Fruit fly (Drosophila melanogaster): Measurements from ENCODE around the gene CG42504.

CG42504 gene

dm6 chr3R:12078961-12079360, 47.4 kb upstream of the CG42504 start (continued):
- TF ChIP-seq zen (tag; optimal IDR thresholded peaks at IDR 0.05) (no peak), crol (GFP tag; IDR thresholded peaks at IDR 0.05) (no peak), gt (GFP tag; IDR thresholded peaks at IDR 0.05) (peak; percentile 45; the same call in 1 of the 2 replicates), CG10959 (GFP tag; IDR thresholded peaks at IDR 0.05) (no peak), tap (tag; optimal IDR thresholded peaks at IDR 0.05) (peak; percentile 72), Atf-2 (GFP tag; optimal IDR thresholded peaks at IDR 0.05) (no peak), ssp (GFP tag; IDR thresholded peaks at IDR 0.05) (peak; percentile 64), Meics (GFP tag; optimal IDR thresholded peaks at IDR 0.05) (peak; percentile 86), nerfin-2 (GFP tag; IDR thresholded peaks at IDR 0.05; ENCODE audit: partially characterized antibody) (no peak), Jarid2 (GFP tag; optimal IDR thresholded peaks at IDR 0.05) (peak; percentile 31), trem (tag; optimal IDR thresholded peaks at IDR 0.05) (no peak), CG34224 (GFP tag; IDR thresholded peaks at IDR 0.05; ENCODE audit: partially characterized antibody) (no peak), Deaf1 (tag; optimal IDR thresholded peaks at IDR 0.05) (no peak), CG11504 (tag; optimal IDR thresholded peaks at IDR 0.05) (peak; percentile 86), jumu (GFP tag; optimal IDR thresholded peaks at IDR 0.05) (no peak), HmgZ (tag; optimal IDR thresholded peaks at IDR 0.05) (no peak), mld (GFP tag; IDR thresholded peaks at IDR 0.05; ENCODE audit: partially characterized antibody) (no peak), onecut (GFP tag; IDR thresholded peaks at IDR 0.05) (peak; percentile 52), CrebB (tag; optimal IDR thresholded peaks at IDR 0.05) (peak; percentile 65), CG10462 (GFP tag; optimal IDR thresholded peaks at IDR 0.05) (no peak), CG17802 (tag; optimal IDR thresholded peaks at IDR 0.05) (no peak), bcd (GFP tag; optimal IDR thresholded peaks at IDR 0.05) (peak; percentile 63), CG16863 (GFP tag; optimal IDR thresholded peaks at IDR 0.05) (no peak), CG9817 (tag; optimal IDR thresholded peaks at IDR 0.05) (peak; percentile 78), Aef1 (GFP tag; IDR thresholded peaks at IDR 0.05) (peak; percentile 87), Doc2 (GFP tag; IDR thresholded peaks at IDR 0.05) (no peak), CG13287 (GFP tag; IDR thresholded peaks at IDR 0.05; ENCODE audit: partially characterized antibody) (no peak), nmo (GFP tag; optimal IDR thresholded peaks at IDR 0.05) (peak; percentile 71), CG17568 (GFP tag; optimal IDR thresholded peaks at IDR 0.05) (no peak), danr (GFP tag; IDR thresholded peaks at IDR 0.05) (peak; percentile 14; the same call in 1 of the 2 replicates), CG18011 (GFP tag; optimal IDR thresholded peaks at IDR 0.05) (peak; percentile 24), CG14667 (GFP tag; IDR thresholded peaks at IDR 0.05) (peak; percentile 52; the same call in 1 of the 2 replicates), Dref (GFP tag; IDR thresholded peaks at IDR 0.05) (no peak), corto (GFP tag; optimal IDR thresholded peaks at IDR 0.05) (no peak), Optix (GFP tag; IDR thresholded peaks at IDR 0.05) (0 out of 3 replicates have a peak, but pooled peaks have one; percentile 23), CG3281 (GFP tag; optimal IDR thresholded peaks at IDR 0.05) (peak; percentile 83), h (optimal IDR thresholded peaks at IDR 0.05) (no peak), CG2875 (GFP tag; optimal IDR thresholded peaks at IDR 0.05) (peak; percentile 38), sd (tag; optimal IDR thresholded peaks at IDR 0.05) (peak; percentile 39), run (tag; optimal IDR thresholded peaks at IDR 0.05) (peak; percentile 54), HLH4C (GFP tag; IDR thresholded peaks at IDR 0.05; ENCODE audit: partially characterized antibody) (no peak), Myb (GFP tag; optimal IDR thresholded peaks at IDR 0.05) (no peak), Mad (GFP tag; optimal IDR thresholded peaks at IDR 0.05) (no peak), CG32772 (GFP tag; IDR thresholded peaks at IDR 0.05) (peak; percentile 82), TFAM (GFP tag; optimal IDR thresholded peaks at IDR 0.05) (no peak), cato (GFP tag; optimal IDR thresholded peaks at IDR 0.05; ENCODE audit: borderline replicate concordance) (no peak), tna (GFP tag; IDR thresholded peaks at IDR 0.05; ENCODE audit: partially characterized antibody) (no peak), sug (tag; optimal IDR thresholded peaks at IDR 0.05) (no peak), phol (tag; optimal IDR thresholded peaks at IDR 0.05) (no peak)
